Worm (Caenorhabditis elegans): ENCODE data around the gene C30G12.6.

ce11 chrII:7261854-7262253 lies 34.0 kb downstream of the C30G12.6 start, which contains the start of gene C30G12.4:
- TF ChIP-seq hlh-8 (tag; optimal IDR thresholded peaks at IDR 0.05) (no peak), ets-4 (tag; optimal IDR thresholded peaks at IDR 0.05) (no peak), zip-5 (tag; optimal IDR thresholded peaks at IDR 0.05) (no peak), tbx-2 (tag; optimal IDR thresholded peaks at IDR 0.05) (no peak), elt-2 (tag; optimal IDR thresholded peaks at IDR 0.05) (no peak), ceh-45 (GFP tag; IDR thresholded peaks at IDR 0.05) (no peak), pha-4 (tag; optimal IDR thresholded peaks at IDR 0.05) (no peak)
